Fruit fly (Drosophila melanogaster) Kc167 (cell line): ENCODE data around the gene CG1544.

Source experiments
- Myc ChIP-seq: fragments of >200 bp; optimal IDR thresholded peaks from 2 replicates; lab custom pipeline; 2017; ENCODE audit warnings: missing external identifiers
- Sin3A ChIP-seq: fragments of >200 bp; optimal IDR thresholded peaks from 2 replicates; lab custom pipeline; 2018; ENCODE audit warnings: missing external identifiers
- h ChIP-seq: fragments of >200 bp; optimal IDR thresholded peaks from 3 replicates; lab custom pipeline; 2018; ENCODE audit warnings: missing external identifiers
- insv ChIP-seq: fragments of >200 bp; optimal IDR thresholded peaks from 3 replicates; lab custom pipeline; 2018; ENCODE audit warnings: missing external identifiers
- psq ChIP-seq: fragments of >200 bp; optimal IDR thresholded peaks from 2 replicates; lab custom pipeline; 2017; ENCODE audit warnings: missing external identifiers
- ttk ChIP-seq: sonication (Bioruptor generic); optimal IDR thresholded peaks from 2 replicates; lab custom pipeline; 2017; ENCODE audit warnings: missing external identifiers

DNA sequence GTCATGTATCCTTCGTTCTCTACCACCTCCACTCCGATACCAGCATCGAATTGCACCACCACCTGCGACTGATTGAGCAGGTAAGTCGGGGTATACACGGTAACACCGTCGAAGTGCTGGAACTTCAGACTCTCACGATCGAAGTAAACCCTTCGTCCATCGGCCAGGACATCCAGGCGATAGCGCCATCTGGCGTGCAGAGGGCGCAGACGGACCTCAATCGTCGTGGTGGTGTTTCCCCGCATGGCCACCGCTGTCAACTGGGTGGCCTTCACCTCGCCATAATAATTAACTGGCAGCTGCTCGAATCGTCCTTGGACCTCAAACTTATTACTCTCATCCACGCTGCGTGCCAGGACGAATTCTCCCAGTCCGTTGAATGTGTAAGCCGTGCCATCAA, 14.9 kb upstream of the CG1544 start:
- TF ChIP-seq Sin3A (lab: Kevin White, UChicago): no peak
- no peak for TF ChIP-seq insv (lab: Kevin White, UChicago)
- TF ChIP-seq Myc (lab: Kevin White, UChicago): no peak
- no peak for TF ChIP-seq psq (lab: Kevin White, UChicago)
- no peak for TF ChIP-seq h (lab: Kevin White, UChicago)
- no peak for TF ChIP-seq ttk (lab: Kevin White, UChicago)
